Fruit fly (Drosophila melanogaster) Kc167 (cell line): ENCODE results near the gene Cht7.

ENCODE experiments used
- Myc ChIP-seq: fragments of >200 bp; optimal IDR thresholded peaks from 2 replicates; lab custom pipeline; 2017; ENCODE audit warnings: missing external identifiers
- Sin3A ChIP-seq: fragments of >200 bp; optimal IDR thresholded peaks from 2 replicates; lab custom pipeline; 2018; ENCODE audit warnings: missing external identifiers
- h ChIP-seq: fragments of >200 bp; optimal IDR thresholded peaks from 3 replicates; lab custom pipeline; 2018; ENCODE audit warnings: missing external identifiers
- insv ChIP-seq: fragments of >200 bp; optimal IDR thresholded peaks from 3 replicates; lab custom pipeline; 2018; ENCODE audit warnings: missing external identifiers
- psq ChIP-seq: fragments of >200 bp; optimal IDR thresholded peaks from 2 replicates; lab custom pipeline; 2017; ENCODE audit warnings: missing external identifiers

dm6 chr3L:3089012-3089411, 17.7 kb downstream of the Cht7 start:
- TF ChIP-seq Myc (lab: Kevin White, UChicago): no peak
- no peak for TF ChIP-seq insv (lab: Kevin White, UChicago)
- no peak for TF ChIP-seq psq (lab: Kevin White, UChicago)
- no peak for TF ChIP-seq h (lab: Kevin White, UChicago)
- no peak for TF ChIP-seq Sin3A
